Worm (Caenorhabditis elegans): Measurements from ENCODE around the gene C35D6.4.

Gene C35D6.4

ce11 chrIV:16397845-16398607 is 47.2 kb downstream of the C35D6.4 start (continued):
- TF ChIP-seq T07F8.4 (tag; optimal IDR thresholded peaks at IDR 0.05) (peak; percentile 32), lin-54 (GFP tag; optimal IDR thresholded peaks at IDR 0.05) (peak; percentile 32), hmg-20 (GFP tag; IDR thresholded peaks at IDR 0.05) (peak; percentile 56; the same call in 1 of the 2 replicates), zim-3 (tag; optimal IDR thresholded peaks at IDR 0.05) (peak; percentile 68), B0019.2 (GFP tag; conservative IDR thresholded peaks at IDR 0.05) (peak; percentile 44; the same call in 1 of the 2 replicates), ceh-91 (GFP tag; IDR thresholded peaks at IDR 0.05) (0 out of 2 replicates have a peak, but pooled peaks have one; percentile 30), ZK185.1 (tag; optimal IDR thresholded peaks at IDR 0.05; ENCODE audit: poor library complexity, severe bottlenecking) (peak; percentile 52), Y53G8AR.9 (GFP tag; conservative IDR thresholded peaks at IDR 0.05) (peak; percentile 69; the same call in 1 of the 2 replicates), B0261.1 (tag; optimal IDR thresholded peaks at IDR 0.05) (peak; percentile 81), madf-10 (tag; optimal IDR thresholded peaks at IDR 0.05) (peak; percentile 21), mes-4 (tag; optimal IDR thresholded peaks at IDR 0.05) (peak; percentile 63), F57C9.4 (tag; optimal IDR thresholded peaks at IDR 0.05) (no peak), nhr-179 (tag; optimal IDR thresholded peaks at IDR 0.05) (peak; percentile 35), K12H6.12 (tag; optimal IDR thresholded peaks at IDR 0.05) (no peak), tlf-1 (GFP tag; optimal IDR thresholded peaks at IDR 0.05) (no peak), madf-8 (GFP tag; conservative IDR thresholded peaks at IDR 0.05) (no peak), ztf-25 (GFP tag; IDR thresholded peaks at IDR 0.05) (peak; percentile 57; the same call in 1 of the 2 replicates), F22D6.2 (tag; optimal IDR thresholded peaks at IDR 0.05) (no peak), akir-1 (GFP tag; optimal IDR thresholded peaks at IDR 0.05) (no peak), egrh-3 (GFP tag; IDR thresholded peaks at IDR 0.05) (peak; percentile 35; the same call in 1 of the 2 replicates), ets-4 (GFP tag; optimal IDR thresholded peaks at IDR 0.05) (no peak), madf-3 (GFP tag; IDR thresholded peaks at IDR 0.05) (no peak), hsf-1 (GFP tag; IDR thresholded peaks at IDR 0.05) (0 out of 2 replicates have a peak, but pooled peaks have one; percentile 35), cebp-2 (GFP tag; IDR thresholded peaks at IDR 0.05) (peak; percentile 85; the same call in 1 of the 2 replicates), fkh-3 (tag; optimal IDR thresholded peaks at IDR 0.05) (peak; percentile 17), mel-28 (tag; optimal IDR thresholded peaks at IDR 0.05; ENCODE audit: borderline replicate concordance) (no peak), lin-26 (GFP tag; IDR thresholded peaks at IDR 0.05) (peak; percentile 95)

DNA sequence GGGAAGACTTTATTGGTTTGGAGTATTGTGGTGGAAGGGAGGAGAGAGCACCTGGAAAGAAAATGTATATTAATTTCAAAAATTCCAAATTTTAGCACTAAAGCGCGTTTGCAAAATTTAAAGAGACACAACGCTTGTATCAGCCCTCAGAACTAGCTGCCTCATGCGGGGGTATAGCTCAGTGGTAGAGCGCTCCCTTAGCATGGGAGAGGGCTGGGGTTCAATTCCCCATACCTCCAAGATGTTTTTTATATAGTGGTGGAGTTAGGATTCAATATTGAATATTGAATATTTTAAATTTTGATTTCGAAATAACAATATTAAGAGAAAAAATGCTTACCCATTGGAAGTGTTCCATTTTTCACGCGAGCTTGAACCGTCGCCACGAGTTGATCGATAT is 48.2 kb downstream of the C35D6.4 start:
- TF ChIP-seq chd-7 (tag; optimal IDR thresholded peaks at IDR 0.05) (peak; percentile 62), mcd-1 (GFP tag; IDR thresholded peaks at IDR 0.05) (peak; percentile 69), Y53G8AR.9 (GFP tag; conservative IDR thresholded peaks at IDR 0.05) (no peak), C17E4.6 (GFP tag; IDR thresholded peaks at IDR 0.05) (no peak), hsf-1 (GFP tag; IDR thresholded peaks at IDR 0.05) (peak; percentile 58; the same call in 1 of the 2 replicates), Y53F4B.3 (GFP tag; IDR thresholded peaks at IDR 0.05) (0 out of 2 replicates have a peak, but pooled peaks have one; percentile 41), tlf-1 (GFP tag; optimal IDR thresholded peaks at IDR 0.05) (peak; percentile 40), ets-4 (GFP tag; optimal IDR thresholded peaks at IDR 0.05) (no peak), Y95B8A.8 (GFP tag; IDR thresholded peaks at IDR 0.05) (no peak), attf-3 (GFP tag; conservative IDR thresholded peaks at IDR 0.05) (no peak), nhr-120 (GFP tag; IDR thresholded peaks at IDR 0.05) (no peak), snpc-1.3 (tag; optimal IDR thresholded peaks at IDR 0.05; ENCODE audit: insufficient read depth) (peak; percentile 88), nfyb-1 (GFP tag; IDR thresholded peaks at IDR 0.05) (peak; percentile 76), xnd-1 (tag; optimal IDR thresholded peaks at IDR 0.05) (no peak), pbrm-1 (GFP tag; IDR thresholded peaks at IDR 0.05) (peak; percentile 71), efl-1 (GFP tag; optimal IDR thresholded peaks at IDR 0.05) (no peak), ama-1 (optimal IDR thresholded peaks at IDR 0.05) (no peak), ama-1 (GFP tag; optimal IDR thresholded peaks at IDR 0.05) (peak; percentile 31 to 88), mel-28 (tag; optimal IDR thresholded peaks at IDR 0.05; ENCODE audit: borderline replicate concordance) (no peak), egrh-3 (GFP tag; IDR thresholded peaks at IDR 0.05) (0 out of 2 replicates have a peak, but pooled peaks have one; percentile 34), dpff-1 (tag; optimal IDR thresholded peaks at IDR 0.05) (no peak), ZK185.1 (tag; optimal IDR thresholded peaks at IDR 0.05; ENCODE audit: poor library complexity, severe bottlenecking) (peak; percentile 75), F57C9.4 (tag; optimal IDR thresholded peaks at IDR 0.05) (no peak), ceh-58 (GFP tag; IDR thresholded peaks at IDR 0.05) (no peak), lin-35 (GFP tag; optimal IDR thresholded peaks at IDR 0.05) (peak in 1 of 3 experiments; percentile 32), F33H1.4 (GFP tag; IDR thresholded peaks at IDR 0.05) (no peak), F55B11.4 (tag; optimal IDR thresholded peaks at IDR 0.05; ENCODE audit: borderline replicate concordance, insufficient read depth) (no peak)

Data from whole organism, young adult.